Worm (Caenorhabditis elegans) whole organism, L3 larva: ENCODE results near the gene ergi-3.
A peak's percentile ranks its signal among the peaks of the same experiment; 100 is the strongest.

Source experiments
- R02D3.7 ChIP-seq: fragments of 150-350 bp; optimal IDR thresholded peaks from 2 replicates; lab custom pipeline; 2014; ENCODE audit warnings: missing biosample characterization, missing genetic modification characterization
- aly-2 ChIP-seq: fragments of 150-350 bp; optimal IDR thresholded peaks from 2 replicates; lab custom pipeline; 2014; ENCODE audit warnings: missing biosample characterization, missing genetic modification characterization
- ceh-28 ChIP-seq: fragments of 150-350 bp; optimal IDR thresholded peaks from 2 replicates; lab custom pipeline; 2014; ENCODE audit warnings: missing biosample characterization, missing genetic modification reagents, missing genetic modification characterization
- ceh-82 ChIP-seq: fragments of 150-350 bp; optimal IDR thresholded peaks from 2 replicates; lab custom pipeline; 2014; ENCODE audit warnings: missing biosample characterization, missing genetic modification characterization
- ceh-9 ChIP-seq: sonication (generic microtip); optimal IDR thresholded peaks from 2 replicates; lab custom pipeline; 2018; ENCODE audit warnings: missing biosample characterization, missing genetic modification characterization
- daf-12 ChIP-seq: fragments of 150-350 bp; optimal IDR thresholded peaks from 2 replicates; lab custom pipeline; 2014; ENCODE audit warnings: missing biosample characterization, missing genetic modification reagents, missing genetic modification characterization
- egl-27 ChIP-seq: sonication (generic microtip); optimal IDR thresholded peaks from 4 replicates; lab custom pipeline; 2017; ENCODE audit warnings: missing biosample characterization, missing genetic modification reagents, missing genetic modification characterization
- elt-1 ChIP-seq: fragments of 150-350 bp; optimal IDR thresholded peaks from 2 replicates; lab custom pipeline; 2014; ENCODE audit warnings: missing biosample characterization, missing genetic modification characterization
- elt-2 ChIP-seq: sonication (generic microtip); optimal IDR thresholded peaks from 2 replicates; lab custom pipeline; 2016; ENCODE audit warnings: missing genetic modification reagents, mild to moderate bottlenecking, missing genetic modification characterization, missing compliant biosample characterization
- fkh-10 ChIP-seq: sonication (generic microtip); optimal IDR thresholded peaks from 2 replicates; lab custom pipeline; 2017; ENCODE audit warnings: missing biosample characterization, missing genetic modification reagents, missing genetic modification characterization
- fkh-2 ChIP-seq: fragments of 150-350 bp; optimal IDR thresholded peaks from 2 replicates; lab custom pipeline; 2014; ENCODE audit warnings: missing biosample characterization, missing genetic modification reagents, missing genetic modification characterization
- fos-1 ChIP-seq: fragments of 150-350 bp; optimal IDR thresholded peaks from 2 replicates; lab custom pipeline; 2014; ENCODE audit warnings: missing biosample characterization, missing genetic modification characterization
- hmg-11 ChIP-seq: sonication (generic microtip); optimal IDR thresholded peaks from 2 replicates; lab custom pipeline; 2016; ENCODE audit warnings: missing genetic modification characterization, missing compliant biosample characterization
- jun-1 ChIP-seq: fragments of 150-350 bp; optimal IDR thresholded peaks from 2 replicates; lab custom pipeline; 2014; ENCODE audit warnings: missing biosample characterization, missing genetic modification reagents, missing genetic modification characterization
- lin-15B ChIP-seq: fragments of 150-350 bp; optimal IDR thresholded peaks from 2 replicates; lab custom pipeline; 2014; ENCODE audit warnings: missing biosample characterization, missing genetic modification characterization
- lin-39 ChIP-seq: fragments of 150-350 bp; optimal IDR thresholded peaks from 2 replicates; lab custom pipeline; 2018; ENCODE audit warnings: missing biosample characterization, missing genetic modification reagents, missing genetic modification characterization
- lsy-12 ChIP-seq: sonication (generic microtip); optimal IDR thresholded peaks from 2 replicates; lab custom pipeline; 2016; ENCODE audit warnings: mild to moderate bottlenecking, missing genetic modification characterization, missing compliant biosample characterization
- nfya-1 ChIP-seq: sonication (generic microtip); optimal IDR thresholded peaks from 2 replicates; lab custom pipeline; 2017; ENCODE audit warnings: missing genetic modification characterization, mild to moderate bottlenecking, missing compliant biosample characterization, antibody characterized with exemption, moderate library complexity; ENCODE audit not compliant: insufficient read depth
- nhr-23 ChIP-seq: fragments of 150-350 bp; optimal IDR thresholded peaks from 2 replicates; lab custom pipeline; 2014; ENCODE audit warnings: missing biosample characterization, missing genetic modification reagents, missing genetic modification characterization
- nhr-237 ChIP-seq: fragments of 150-350 bp; optimal IDR thresholded peaks from 2 replicates; lab custom pipeline; 2014; ENCODE audit warnings: missing biosample characterization, missing genetic modification characterization
- nhr-25 ChIP-seq: sonication (generic microtip); optimal IDR thresholded peaks from 2 replicates; lab custom pipeline; 2017; ENCODE audit warnings: missing biosample characterization, missing genetic modification characterization
- nhr-43 ChIP-seq: sonication (generic microtip); optimal IDR thresholded peaks from 2 replicates; lab custom pipeline; 2016; ENCODE audit warnings: mild to moderate bottlenecking, missing genetic modification characterization, missing compliant biosample characterization; ENCODE audit not compliant: poor library complexity, severe bottlenecking
- nhr-67 ChIP-seq: fragments of 150-350 bp; optimal IDR thresholded peaks from 2 replicates; lab custom pipeline; 2014; ENCODE audit warnings: missing biosample characterization, missing genetic modification characterization
- nhr-76 ChIP-seq: fragments of 150-350 bp; sonication (generic microtip); optimal IDR thresholded peaks from 5 replicates; lab custom pipeline; 2014; ENCODE audit warnings: missing biosample characterization, missing genetic modification characterization
- pha-4 ChIP-seq: fragments of 150-350 bp; optimal IDR thresholded peaks from 2 replicates; lab custom pipeline; 2014; ENCODE audit warnings: missing biosample characterization, missing genetic modification reagents, missing genetic modification characterization
- pqm-1 ChIP-seq: fragments of 150-350 bp; optimal IDR thresholded peaks from 2 replicates; lab custom pipeline; 2017; ENCODE audit warnings: missing biosample characterization, missing genetic modification characterization, inconsistent platforms
- sea-2 ChIP-seq: fragments of 150-350 bp; sonication (generic microtip); optimal IDR thresholded peaks from 4 replicates; lab custom pipeline; 2014; ENCODE audit warnings: missing biosample characterization, missing genetic modification reagents, missing genetic modification characterization
- skn-1 ChIP-seq: fragments of 150-350 bp; optimal IDR thresholded peaks from 2 replicates; lab custom pipeline; 2014; ENCODE audit warnings: missing biosample characterization, missing genetic modification characterization
- snpc-4 ChIP-seq: fragments of 150-350 bp; optimal IDR thresholded peaks from 2 replicates; lab custom pipeline; 2014; ENCODE audit warnings: missing biosample characterization, missing genetic modification characterization
- tbx-2 ChIP-seq: sonication (generic microtip); optimal IDR thresholded peaks from 2 replicates; lab custom pipeline; 2016; ENCODE audit warnings: mild to moderate bottlenecking, missing genetic modification characterization, missing compliant biosample characterization
- unc-39 ChIP-seq: sonication (generic microtip); optimal IDR thresholded peaks from 4 replicates; lab custom pipeline; 2017; ENCODE audit warnings: missing biosample characterization, missing genetic modification characterization
- unc-62 ChIP-seq: fragments of 150-350 bp; sonication (generic microtip); optimal IDR thresholded peaks from 4 replicates; lab custom pipeline; 2014; ENCODE audit warnings: missing biosample characterization, missing genetic modification reagents, missing genetic modification characterization
- zag-1 ChIP-seq: fragments of 150-350 bp; optimal IDR thresholded peaks from 2 replicates; lab custom pipeline; 2014; ENCODE audit warnings: missing biosample characterization, missing genetic modification characterization
- ztf-11 ChIP-seq: fragments of 150-350 bp; optimal IDR thresholded peaks from 2 replicates; lab custom pipeline; 2014; ENCODE audit warnings: missing biosample characterization, missing genetic modification characterization
- ztf-4 ChIP-seq: fragments of 150-350 bp; optimal IDR thresholded peaks from 2 replicates; lab custom pipeline; 2014; ENCODE audit warnings: missing biosample characterization, missing genetic modification characterization

Gene ergi-3

DNA sequence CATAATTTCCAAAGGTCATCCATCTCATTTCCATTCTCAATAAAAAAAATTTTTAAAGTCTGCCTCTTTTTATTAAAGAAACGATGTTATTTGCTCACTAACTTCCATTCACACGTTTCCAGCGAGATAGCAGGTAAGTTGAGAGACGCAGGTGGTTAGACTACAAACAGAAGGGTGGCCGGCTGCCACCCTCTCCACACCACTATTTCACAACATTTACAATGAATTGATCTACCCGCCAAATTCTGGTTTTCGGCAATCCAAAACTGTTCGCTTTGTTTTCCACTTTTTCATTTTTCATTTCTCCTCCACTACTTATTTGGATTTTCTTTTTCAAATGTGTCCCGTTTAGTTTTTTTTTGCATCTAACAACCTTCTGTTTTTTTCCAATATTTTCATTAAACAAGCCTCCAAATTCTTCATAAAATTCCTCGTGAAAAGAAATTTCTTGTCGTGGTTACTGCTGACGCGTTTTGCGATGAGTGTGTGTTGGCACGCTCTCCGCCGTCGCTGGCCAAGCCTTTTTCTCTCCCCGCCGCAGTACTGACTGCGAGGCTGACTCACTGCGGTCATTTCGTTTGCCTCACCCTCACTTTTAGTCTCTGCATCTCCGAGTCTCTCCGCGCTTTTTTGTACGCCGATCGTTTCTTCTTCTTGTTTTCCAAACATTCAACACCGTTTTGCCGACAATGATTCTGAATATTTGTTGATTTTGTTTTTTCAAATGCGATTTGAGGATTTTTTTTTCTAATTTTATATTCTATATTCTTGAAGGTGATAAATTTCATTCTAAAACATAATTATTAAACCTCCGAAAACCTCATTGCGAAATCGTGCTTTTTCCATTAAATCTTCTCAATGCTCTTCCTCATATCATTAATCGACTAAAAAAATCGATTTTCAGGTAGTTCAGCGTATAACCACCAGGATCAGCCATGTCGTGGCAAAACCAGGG, 48.3 kb downstream of the ergi-3 start, which contains the start of gene dyn-1:
Gene dyn-1 (plus strand): TSS at position 905 of the 955 bp plus-strand sequence.
- TF ChIP-seq fos-1 (tag; lab: Kevin White, UChicago) = peak; percentile 49
- TF ChIP-seq nhr-43 (tag; lab: Kevin White, UChicago) = peak; percentile 65
- TF ChIP-seq elt-2 (tag; lab: Kevin White, UChicago) = peak; percentile 52
- TF ChIP-seq nhr-67 (tag; lab: Kevin White, UChicago) = no peak
- peak; percentile 66 for TF ChIP-seq nfya-1 (tag; lab: Kevin White, UChicago)
- TF ChIP-seq snpc-4 (tag; lab: Kevin White, UChicago) = peak; percentile 80
- peak; percentile 29 for TF ChIP-seq jun-1 (tag; lab: Kevin White, UChicago)
- peak; percentile 69 for TF ChIP-seq nhr-23 (tag; lab: Kevin White, UChicago)
- TF ChIP-seq aly-2 (tag; lab: Kevin White, UChicago) = no peak
- peak; percentile 3 for TF ChIP-seq pqm-1 (tag; lab: Kevin White, UChicago)
- peak; percentile 9 for TF ChIP-seq ceh-28
- TF ChIP-seq lin-39 = peak; percentile 21
- TF ChIP-seq lsy-12 (tag; lab: Kevin White, UChicago) = peak; percentile 47
- TF ChIP-seq skn-1 (tag; lab: Kevin White, UChicago) = no peak
- no peak for TF ChIP-seq unc-62
- no peak for TF ChIP-seq fkh-2 (tag; lab: Kevin White, UChicago)
- TF ChIP-seq nhr-25 = peak; percentile 88
- peak; percentile 62 for TF ChIP-seq pha-4 (tag; lab: Kevin White, UChicago)
- TF ChIP-seq R02D3.7 (tag; lab: Kevin White, UChicago) = peak; percentile 8
- no peak for TF ChIP-seq sea-2 (GFP tag; lab: Kevin White, UChicago)
- TF ChIP-seq ztf-11 = no peak
- TF ChIP-seq hmg-11 (tag; lab: Kevin White, UChicago) = peak; percentile 48
- peak; percentile 39 for TF ChIP-seq lin-15B
- peak; percentile 22 for TF ChIP-seq tbx-2 (tag; lab: Kevin White, UChicago)
- TF ChIP-seq, all 47 proteins: peak for 17

DNA sequence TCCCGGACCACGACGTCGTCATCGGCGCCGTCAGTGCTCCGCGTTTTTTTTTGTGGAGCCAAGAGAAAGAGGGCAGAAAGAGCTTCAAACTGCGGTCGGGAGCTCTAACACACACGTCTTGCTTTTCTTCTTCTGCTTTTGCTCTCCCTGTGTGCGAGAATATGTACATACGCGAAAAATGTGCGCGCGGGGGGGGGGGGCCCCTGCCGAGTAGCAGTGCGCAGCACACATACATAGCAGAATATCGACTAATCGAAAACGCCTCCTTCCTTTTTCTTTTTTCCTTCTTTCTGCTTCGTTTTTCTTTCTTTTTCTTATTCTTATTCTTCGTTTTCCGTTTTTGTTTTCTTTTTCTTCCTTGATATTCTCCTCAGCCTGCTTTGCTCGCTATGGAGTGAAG, 49.9 kb downstream of the ergi-3 start:
- peak; percentile 22 for TF ChIP-seq snpc-4 (tag; lab: Kevin White, UChicago)
- no peak for TF ChIP-seq nhr-237 (tag; lab: Kevin White, UChicago)
- no peak for TF ChIP-seq nhr-76 (tag; lab: Kevin White, UChicago)
- peak; percentile 67 for TF ChIP-seq lin-39
- TF ChIP-seq ceh-9 (tag; lab: Kevin White, UChicago) = no peak
- TF ChIP-seq ztf-11 = no peak
- no peak for TF ChIP-seq fos-1 (tag; lab: Kevin White, UChicago)
- TF ChIP-seq zag-1 (tag; lab: Kevin White, UChicago) = no peak
- no peak for TF ChIP-seq daf-12 (tag; lab: Kevin White, UChicago)
- TF ChIP-seq elt-1 (tag; lab: Kevin White, UChicago) = no peak
- TF ChIP-seq pqm-1 (tag; lab: Kevin White, UChicago) = no peak
- no peak for TF ChIP-seq R02D3.7 (tag; lab: Kevin White, UChicago)
- TF ChIP-seq ceh-82 (tag; lab: Kevin White, UChicago) = no peak
- TF ChIP-seq sea-2 (GFP tag; lab: Kevin White, UChicago) = peak; percentile 59
- peak; percentile 67 for TF ChIP-seq nfya-1 (tag; lab: Kevin White, UChicago)
- peak; percentile 51 for TF ChIP-seq fkh-10
- TF ChIP-seq nhr-67 (tag; lab: Kevin White, UChicago) = no peak
- no peak for TF ChIP-seq nhr-43 (tag; lab: Kevin White, UChicago)
- TF ChIP-seq egl-27 (tag; lab: Kevin White, UChicago) = no peak
- TF ChIP-seq aly-2 (tag; lab: Kevin White, UChicago) = no peak
- no peak for TF ChIP-seq lin-15B
- TF ChIP-seq hmg-11 (tag; lab: Kevin White, UChicago) = peak; percentile 87
- peak; percentile 11 for TF ChIP-seq lsy-12 (tag; lab: Kevin White, UChicago)
- TF ChIP-seq ztf-4 (tag; lab: Kevin White, UChicago) = no peak
- no peak for TF ChIP-seq tbx-2 (tag; lab: Kevin White, UChicago)
- TF ChIP-seq, all 47 proteins: peak for 7

DNA sequence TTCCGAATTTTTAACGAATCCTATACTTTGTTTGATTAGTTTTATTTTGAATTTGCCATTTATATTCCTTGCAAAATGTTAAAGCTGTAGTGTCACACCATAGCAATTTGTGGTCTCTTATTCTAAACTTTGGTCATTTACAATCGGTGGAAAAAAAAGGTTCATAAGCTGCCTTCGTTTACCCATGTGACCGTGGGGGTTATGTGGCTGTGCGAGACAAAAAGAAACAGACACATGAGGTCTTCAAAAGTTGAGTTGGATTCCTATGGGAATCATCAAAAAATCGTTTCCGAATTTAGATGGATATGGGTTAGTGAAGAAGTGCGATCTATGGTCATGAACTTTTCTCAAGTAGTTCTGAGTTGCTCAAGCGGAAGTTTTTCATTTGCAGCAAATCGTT, 52.2 kb downstream of the ergi-3 start:
- TF ChIP-seq nfya-1 (tag; lab: Kevin White, UChicago) (peak; percentile 16), lin-39 (peak; percentile 59), unc-39 (tag; lab: Kevin White, UChicago) (no peak)
- TF ChIP-seq, all 47 proteins: peak for 2
